Fruit fly (Drosophila melanogaster) whole organism, embryonic: ENCODE measurements around the gene CG7231.

ENCODE experiments used
- B-H2 ChIP-seq: fragments of 200-800 bp; sonication (Bioruptor generic); optimal IDR thresholded peaks from 2 replicates; lab custom pipeline; 2018; ENCODE audit warnings: missing biosample characterization, mild to moderate bottlenecking, missing genetic modification characterization
- Bteb2 ChIP-seq: fragments of 200-800 bp; sonication (Bioruptor generic); optimal IDR thresholded peaks from 2 replicates; lab custom pipeline; 2016; ENCODE audit warnings: missing biosample characterization, missing genetic modification characterization
- CG10274 ChIP-seq: fragments of 200-800 bp; sonication (Bioruptor generic); optimal IDR thresholded peaks from 3 replicates; lab custom pipeline; 2017; ENCODE audit warnings: missing biosample characterization, mild to moderate bottlenecking, missing genetic modification characterization
- CG10979 ChIP-seq: fragments of 200-800 bp; sonication (Bioruptor generic); optimal IDR thresholded peaks from 2 replicates; lab custom pipeline; 2018; ENCODE audit warnings: missing biosample characterization, mild to moderate bottlenecking, missing genetic modification characterization, moderate library complexity
- CG11398 ChIP-seq: fragments of 200-800 bp; sonication (Bioruptor generic); optimal IDR thresholded peaks from 2 replicates; lab custom pipeline; 2016; ENCODE audit warnings: missing biosample characterization, missing genetic modification characterization
- CG12219 ChIP-seq: fragments of 200-800 bp; sonication (Bioruptor generic); optimal IDR thresholded peaks from 3 replicates; lab custom pipeline; 2018; ENCODE audit warnings: missing biosample characterization, mild to moderate bottlenecking, missing genetic modification characterization
- CG12769 ChIP-seq: fragments of 200-800 bp; sonication (Bioruptor generic); optimal IDR thresholded peaks from 2 replicates; lab custom pipeline; 2019; ENCODE audit warnings: missing biosample characterization, mild to moderate bottlenecking, missing genetic modification characterization, moderate library complexity
- CG14014 ChIP-seq: fragments of 200-800 bp; sonication (Bioruptor generic); IDR thresholded peaks from 2 replicates; pipeline ENCODE4 v1.3.6; 2022; ENCODE audit warnings: missing biosample characterization, missing genetic modification characterization
- CG4730 ChIP-seq: fragments of 200-800 bp; sonication (Bioruptor generic); IDR thresholded peaks from 2 replicates; pipeline ENCODE4 v1.3.6; 2022; ENCODE audit warnings: missing biosample characterization, missing genetic modification characterization
- CG6254 ChIP-seq: fragments of 200-800 bp; sonication (Bioruptor generic); optimal IDR thresholded peaks from 3 replicates; lab custom pipeline; 2017; ENCODE audit warnings: mild to moderate bottlenecking, missing biosample characterization, missing genetic modification reagents, missing genetic modification characterization
- CG6791 ChIP-seq: fragments of 200-800 bp; sonication (Bioruptor generic); IDR thresholded peaks from 3 replicates; pipeline ENCODE4 v1.3.6; 2022; ENCODE audit warnings: missing biosample characterization, missing genetic modification characterization; ENCODE audit not compliant: partially characterized antibody
- CG7357 ChIP-seq: fragments of 200-800 bp; sonication (Bioruptor generic); IDR thresholded peaks from 3 replicates; pipeline ENCODE4 v1.3.6; 2022; ENCODE audit warnings: missing biosample characterization, missing genetic modification characterization
- CG8089 ChIP-seq: fragments of 200-800 bp; sonication (Bioruptor generic); optimal IDR thresholded peaks from 3 replicates; lab custom pipeline; 2016; ENCODE audit warnings: missing biosample characterization, missing genetic modification characterization
- Ets65A ChIP-seq: fragments of 200-800 bp; sonication (Bioruptor generic); peaks from one replicate; lab custom pipeline; 2016; ENCODE audit warnings: missing biosample characterization, missing genetic modification characterization
- HLHmδ ChIP-seq: fragments of 200-800 bp; sonication (Bioruptor generic); optimal IDR thresholded peaks from 2 replicates; lab custom pipeline; 2018; ENCODE audit warnings: missing biosample characterization, mild to moderate bottlenecking, missing genetic modification characterization, moderate library complexity
- Hr51 ChIP-seq, 2 experiments: fragments of 200-800 bp; sonication (Bioruptor generic); optimal IDR thresholded peaks; 2 replicates in 1 of 2; 3 replicates in 1 of 2; lab custom pipeline; 2016 to 2018; ENCODE audit warnings: missing biosample characterization in 2 of 2, missing genetic modification characterization in 2 of 2, mild to moderate bottlenecking in 1 of 2, moderate library complexity in 1 of 2
- MTF-1 ChIP-seq: fragments of 200-800 bp; sonication (Bioruptor generic); optimal IDR thresholded peaks from 2 replicates; lab custom pipeline; 2018; ENCODE audit warnings: missing biosample characterization, mild to moderate bottlenecking, missing genetic modification characterization, borderline replicate concordance
- Mad ChIP-seq: fragments of 200-800 bp; sonication (Bioruptor generic); optimal IDR thresholded peaks from 2 replicates; lab custom pipeline; 2016; ENCODE audit warnings: missing biosample characterization, missing genetic modification characterization
- Meics ChIP-seq: fragments of 200-800 bp; sonication (Bioruptor generic); optimal IDR thresholded peaks from 2 replicates; lab custom pipeline; 2017; ENCODE audit warnings: missing biosample characterization, mild to moderate bottlenecking, missing genetic modification characterization
- Mrtf ChIP-seq: fragments of 200-800 bp; sonication (Bioruptor generic); IDR thresholded peaks from 3 replicates; pipeline ENCODE4 v1.3.6; 2022; ENCODE audit warnings: missing biosample characterization, missing genetic modification characterization
- NfI ChIP-seq: fragments of 200-800 bp; sonication (Bioruptor generic); optimal IDR thresholded peaks from 3 replicates; lab custom pipeline; 2018; ENCODE audit warnings: missing biosample characterization, mild to moderate bottlenecking, missing genetic modification characterization, moderate library complexity
- PHDP ChIP-seq: fragments of 200-800 bp; sonication (Bioruptor generic); optimal IDR thresholded peaks from 3 replicates; lab custom pipeline; 2018; ENCODE audit warnings: missing biosample characterization, mild to moderate bottlenecking, missing genetic modification characterization, moderate library complexity
- Poxn ChIP-seq: fragments of 200-800 bp; sonication (Bioruptor generic); IDR thresholded peaks from 2 replicates; pipeline ENCODE4 v1.3.6; 2022; ENCODE audit warnings: missing biosample characterization, missing genetic modification characterization
- Side ChIP-seq: fragments of 200-800 bp; sonication (Bioruptor generic); optimal IDR thresholded peaks from 2 replicates; lab custom pipeline; 2016; ENCODE audit warnings: missing biosample characterization, missing genetic modification characterization
- Spps ChIP-seq: fragments of 200-800 bp; sonication (Bioruptor generic); optimal IDR thresholded peaks from 2 replicates; lab custom pipeline; 2018; ENCODE audit warnings: missing biosample characterization, mild to moderate bottlenecking, missing genetic modification characterization
- Xbp1 ChIP-seq: fragments of 200-800 bp; sonication (Bioruptor generic); optimal IDR thresholded peaks from 3 replicates; lab custom pipeline; 2016; ENCODE audit warnings: missing biosample characterization, mild to moderate bottlenecking, missing genetic modification characterization
- ash1 ChIP-seq: fragments of 200-800 bp; sonication (Bioruptor generic); optimal IDR thresholded peaks from 2 replicates; lab custom pipeline; 2018; ENCODE audit warnings: missing biosample characterization, mild to moderate bottlenecking, missing genetic modification characterization
- cg ChIP-seq: fragments of 200-800 bp; sonication (Bioruptor generic); optimal IDR thresholded peaks from 3 replicates; lab custom pipeline; 2019; ENCODE audit warnings: missing biosample characterization, mild to moderate bottlenecking, missing genetic modification characterization, moderate library complexity
- chif ChIP-seq, 2 experiments: fragments of 200-800 bp; sonication (Bioruptor generic); optimal IDR thresholded peaks; 3 replicates each; lab custom pipeline; 2016; ENCODE audit warnings: missing biosample characterization in 2 of 2, missing genetic modification characterization in 2 of 2
- exex ChIP-seq: fragments of 200-800 bp; sonication (Bioruptor generic); optimal IDR thresholded peaks from 4 replicates; lab custom pipeline; 2018; ENCODE audit warnings: missing biosample characterization, mild to moderate bottlenecking, missing genetic modification characterization, moderate library complexity
- fd96Cb ChIP-seq: fragments of 200-800 bp; sonication (Bioruptor generic); optimal IDR thresholded peaks from 2 replicates; lab custom pipeline; 2018; ENCODE audit warnings: missing biosample characterization, mild to moderate bottlenecking, missing genetic modification characterization, moderate library complexity
- gce ChIP-seq: fragments of 200-800 bp; sonication (Bioruptor generic); IDR thresholded peaks from 3 replicates; pipeline ENCODE4 v1.3.6; 2022; ENCODE audit warnings: missing biosample characterization, missing genetic modification characterization
- gfzf ChIP-seq: fragments of 200-800 bp; sonication (Bioruptor generic); optimal IDR thresholded peaks from 2 replicates; lab custom pipeline; 2016; ENCODE audit warnings: missing biosample characterization, mild to moderate bottlenecking, missing genetic modification characterization, moderate library complexity
- gsb-n ChIP-seq: fragments of 200-800 bp; sonication (Bioruptor generic); optimal IDR thresholded peaks from 3 replicates; lab custom pipeline; 2018; ENCODE audit warnings: missing biosample characterization, mild to moderate bottlenecking, missing genetic modification characterization
- jumu ChIP-seq: fragments of 200-800 bp; sonication (Bioruptor generic); optimal IDR thresholded peaks from 3 replicates; lab custom pipeline; 2016; ENCODE audit warnings: missing biosample characterization, missing genetic modification characterization
- otp ChIP-seq: fragments of 200-800 bp; sonication (Bioruptor generic); IDR thresholded peaks from 3 replicates; pipeline ENCODE4, ENCODE4 v1.3.6; 2022; ENCODE audit warnings: missing biosample characterization, missing genetic modification characterization
- p53 ChIP-seq: fragments of 200-800 bp; sonication (Bioruptor generic); optimal IDR thresholded peaks from 2 replicates; lab custom pipeline; 2016; ENCODE audit warnings: missing biosample characterization, missing genetic modification characterization
- pnt ChIP-seq: fragments of 200-800 bp; sonication (Bioruptor generic); optimal IDR thresholded peaks from 3 replicates; lab custom pipeline; 2016; ENCODE audit warnings: missing biosample characterization, missing genetic modification characterization
- slbo ChIP-seq: fragments of 200-800 bp; sonication (Bioruptor generic); IDR thresholded peaks from 2 replicates; pipeline ENCODE4 v1.3.6; 2022; ENCODE audit warnings: missing biosample characterization, missing genetic modification characterization
- slou ChIP-seq: fragments of 200-800 bp; sonication (Bioruptor generic); optimal IDR thresholded peaks from 3 replicates; lab custom pipeline; 2016; ENCODE audit warnings: missing biosample characterization, missing genetic modification characterization
- sr ChIP-seq: fragments of 200-800 bp; sonication (Bioruptor generic); IDR thresholded peaks from 3 replicates; pipeline ENCODE4 v1.3.6; 2022; ENCODE audit warnings: missing biosample characterization, missing genetic modification characterization
- ssp ChIP-seq: fragments of 200-800 bp; sonication (Bioruptor generic); IDR thresholded peaks from 2 replicates; pipeline ENCODE4 v1.3.6; 2022; ENCODE audit warnings: missing biosample characterization, missing genetic modification characterization
- sug ChIP-seq: fragments of 200-800 bp; optimal IDR thresholded peaks from 2 replicates; lab custom pipeline; 2019; ENCODE audit warnings: missing biosample characterization, mild to moderate bottlenecking, missing genetic modification characterization, moderate library complexity
- tio ChIP-seq: fragments of 200-800 bp; sonication (Bioruptor generic); optimal IDR thresholded peaks from 2 replicates; lab custom pipeline; 2017; ENCODE audit warnings: missing biosample characterization, missing genetic modification characterization, inconsistent platforms
- tup ChIP-seq: fragments of 200-800 bp; sonication (Bioruptor generic); optimal IDR thresholded peaks from 2 replicates; lab custom pipeline; 2016; ENCODE audit warnings: missing biosample characterization, mild to moderate bottlenecking, missing genetic modification characterization, moderate library complexity
- unc-4 ChIP-seq: fragments of 200-800 bp; sonication (Bioruptor generic); IDR thresholded peaks from 2 replicates; pipeline ENCODE4 v1.3.6; 2022; ENCODE audit warnings: missing biosample characterization, missing genetic modification characterization; ENCODE audit not compliant: partially characterized antibody
- unpg ChIP-seq: fragments of 200-800 bp; sonication (Bioruptor generic); optimal IDR thresholded peaks from 3 replicates; lab custom pipeline; 2018; ENCODE audit warnings: missing biosample characterization, mild to moderate bottlenecking, missing genetic modification characterization, moderate library complexity
- z ChIP-seq: fragments of 200-800 bp; sonication (Bioruptor generic); IDR thresholded peaks from 3 replicates; pipeline ENCODE4 v1.3.6; 2022; ENCODE audit warnings: missing biosample characterization, missing genetic modification characterization
- zfh1 ChIP-seq: fragments of 200-800 bp; sonication (Bioruptor generic); IDR thresholded peaks from 3 replicates; pipeline ENCODE4 v1.3.6; 2022; ENCODE audit warnings: missing biosample characterization, missing genetic modification characterization

CG7231 gene

DNA sequence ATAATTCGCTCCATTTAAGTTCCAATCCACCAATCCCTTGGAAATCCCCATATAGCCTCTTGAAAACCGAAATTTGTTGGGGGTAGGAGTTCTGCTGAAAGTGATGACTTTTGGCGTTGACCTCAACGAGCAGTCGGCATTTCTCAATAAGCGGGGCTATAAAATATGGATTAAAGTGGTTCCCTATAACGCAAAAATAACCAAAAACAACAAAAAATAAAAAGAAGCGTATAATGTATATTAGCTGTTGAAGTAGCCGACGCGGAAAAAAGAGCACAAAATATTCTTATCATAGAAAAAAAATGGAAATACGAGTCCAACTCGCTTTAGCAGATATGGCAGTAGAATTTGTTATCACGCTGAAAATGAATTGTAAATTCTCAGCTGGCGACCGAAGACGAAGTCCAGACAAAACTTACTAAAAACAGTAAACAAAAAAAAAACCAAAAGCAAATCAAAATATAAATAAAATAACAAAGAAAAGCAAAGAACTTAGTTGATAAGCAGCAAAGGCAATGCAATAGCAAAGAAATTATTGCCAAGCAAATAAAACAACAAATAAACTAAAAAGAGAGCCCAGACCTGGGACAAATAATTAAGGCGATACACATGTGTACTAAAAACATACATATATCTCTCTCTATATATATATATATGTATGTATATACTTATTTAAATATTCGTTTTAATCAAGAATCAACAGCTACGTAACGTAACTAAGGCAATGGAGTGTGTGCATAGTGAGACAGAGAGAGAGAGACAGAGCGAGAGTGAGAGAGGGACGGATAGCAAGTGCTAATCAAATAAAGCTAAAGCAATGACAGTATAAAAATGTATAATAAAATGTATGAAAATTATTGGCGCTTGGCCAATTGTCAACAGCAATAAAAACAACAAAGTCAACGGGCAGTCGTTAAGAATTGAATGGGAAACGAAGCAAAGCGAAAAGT is 22.9 kb upstream of the CG7231 start (continued):
- peak; percentile 31 for TF ChIP-seq CG12769 (tag; lab: Kevin White, UChicago)
- no peak for TF ChIP-seq slou (GFP tag; lab: Kevin White, UChicago)
- TF ChIP-seq CG7357, result no peak
- TF ChIP-seq PHDP (tag; lab: Kevin White, UChicago), result peak; percentile 74
- peak; percentile 6 for TF ChIP-seq tio
- peak; percentile 56 for TF ChIP-seq sug
- TF ChIP-seq gfzf (GFP tag; lab: Kevin White, UChicago), result no peak
- peak; percentile 57; the same call in 1 of the 2 replicates for TF ChIP-seq CG14014
- TF ChIP-seq NfI, result peak; percentile 64
- no peak for TF ChIP-seq slbo
- peak; percentile 79 for TF ChIP-seq exex (tag; lab: Kevin White, UChicago)
- TF ChIP-seq chif (GFP tag; optimal IDR thresholded peaks at IDR 0.05; lab: Kevin White, UChicago), result no peak
- TF ChIP-seq CG6791 (GFP tag; lab: Robert Waterston, UW), result no peak
- peak; percentile 4 for TF ChIP-seq CG10274
- TF ChIP-seq z (GFP tag; lab: Robert Waterston, UW), result no peak
- TF ChIP-seq Hr51 (GFP tag; optimal IDR thresholded peaks at IDR 0.05; lab: Kevin White, UChicago), result peak in 1 of 2 experiments; percentile 3
- TF ChIP-seq CG12219 (GFP tag; lab: Kevin White, UChicago), result no peak
- TF ChIP-seq Meics (GFP tag; lab: Kevin White, UChicago), result peak; percentile 78
- TF ChIP-seq CG8089, result no peak
- TF ChIP-seq zfh1 (GFP tag; lab: Robert Waterston, UW), result no peak; the same call in 2 of the 3 replicates
- TF ChIP-seq p53 (GFP tag; lab: Kevin White, UChicago), result no peak
- no peak for TF ChIP-seq otp
- no peak for TF ChIP-seq cg (GFP tag; lab: Kevin White, UChicago)
- TF ChIP-seq gsb-n (tag; lab: Kevin White, UChicago), result no peak
- no peak for TF ChIP-seq CG4730
- no peak for TF ChIP-seq CG10979 (tag; lab: Kevin White, UChicago)
- no peak for TF ChIP-seq tup
- TF ChIP-seq Side (GFP tag; lab: Kevin White, UChicago), result no peak
- TF ChIP-seq MTF-1 (GFP tag; lab: Kevin White, UChicago), result peak; percentile 47
- TF ChIP-seq gce (GFP tag; lab: Robert Waterston, UW), result no peak
- no peak for TF ChIP-seq fd96Cb (tag; lab: Kevin White, UChicago)
- no peak for TF ChIP-seq Mad (GFP tag; lab: Kevin White, UChicago)
- no peak for TF ChIP-seq Mrtf (GFP tag; lab: Robert Waterston, UW)
- TF ChIP-seq unpg (GFP tag; lab: Kevin White, UChicago), result peak; percentile 11
- no peak for TF ChIP-seq ssp (GFP tag; lab: Robert Waterston, UW)
- TF ChIP-seq Ets65A (GFP tag; lab: Kevin White, UChicago), result no peak
- TF ChIP-seq B-H2 (GFP tag; lab: Kevin White, UChicago), result peak; percentile 7
- TF ChIP-seq pnt, result no peak
- peak; percentile 9 for TF ChIP-seq CG6254 (GFP tag; lab: Kevin White, UChicago)
- no peak for TF ChIP-seq CG11398
- TF ChIP-seq unc-4 (GFP tag; lab: Robert Waterston, UW), result no peak
- TF ChIP-seq Xbp1 (GFP tag; lab: Kevin White, UChicago), result no peak
- no peak for TF ChIP-seq ash1 (GFP tag; lab: Kevin White, UChicago)
- no peak for TF ChIP-seq sr (GFP tag; lab: Robert Waterston, UW)
- no peak for TF ChIP-seq Spps
- no peak for TF ChIP-seq jumu (GFP tag; lab: Kevin White, UChicago)
- no peak for TF ChIP-seq Bteb2
- 0 out of 2 replicates have a peak, but pooled peaks have one; percentile 5 for TF ChIP-seq Poxn (GFP tag; lab: Robert Waterston, UW)
- no peak for TF ChIP-seq HLHmδ (GFP tag; lab: Kevin White, UChicago)
